Worm (Caenorhabditis elegans): ENCODE results near the gene R05F9.11.

- TF ChIP-seq dao-5 (tag; optimal IDR thresholded peaks at IDR 0.05): no peak
- no peak for TF ChIP-seq him-1 (tag; optimal IDR thresholded peaks at IDR 0.05)
These were observed 25.2 kb downstream of the R05F9.11 start, which contains the start of gene pgm-1 for ce11 chrII:4888527-4889487.
